Worm (Caenorhabditis elegans) whole organism, L2 larva: ENCODE data around the gene F44E2.4.

Source experiments
- C34F6.9 ChIP-seq: fragments of 150-350 bp; optimal IDR thresholded peaks from 2 replicates; lab custom pipeline; 2014; ENCODE audit warnings: missing biosample characterization, missing genetic modification characterization
- F13H6.1 ChIP-seq: sonication (generic microtip); optimal IDR thresholded peaks from 2 replicates; lab custom pipeline; 2016; ENCODE audit warnings: missing genetic modification characterization, missing compliant biosample characterization
- R02D3.7 ChIP-seq: fragments of 150-350 bp; optimal IDR thresholded peaks from 2 replicates; lab custom pipeline; 2014; ENCODE audit warnings: missing biosample characterization, missing genetic modification characterization
- Y55F3AM.14 ChIP-seq: fragments of 200-800 bp; sonication (Bioruptor generic); optimal IDR thresholded peaks from 2 replicates; lab custom pipeline; 2018; ENCODE audit warnings: mild to moderate bottlenecking, missing genetic modification characterization, missing compliant biosample characterization
- ZK546.5 ChIP-seq: sonication (generic microtip); optimal IDR thresholded peaks from 2 replicates; lab custom pipeline; 2017; ENCODE audit warnings: missing biosample characterization, missing genetic modification characterization
- alr-1 ChIP-seq: fragments of 150-350 bp; optimal IDR thresholded peaks from 2 replicates; lab custom pipeline; 2014; ENCODE audit warnings: missing biosample characterization, missing genetic modification characterization
- aly-2 ChIP-seq: fragments of 150-350 bp; optimal IDR thresholded peaks from 2 replicates; lab custom pipeline; 2014; ENCODE audit warnings: missing biosample characterization, missing genetic modification characterization
- ama-1 ChIP-seq: fragments of 150-350 bp; optimal IDR thresholded peaks from 2 replicates; lab custom pipeline; 2018; ENCODE audit warnings: inconsistent platforms
- blmp-1 ChIP-seq: sonication (generic microtip); optimal IDR thresholded peaks from 2 replicates; lab custom pipeline; 2017; ENCODE audit warnings: missing genetic modification characterization, mild to moderate bottlenecking, missing compliant biosample characterization, antibody characterized with exemption, moderate library complexity; ENCODE audit not compliant: insufficient read depth
- ceh-16 ChIP-seq: fragments of 150-350 bp; optimal IDR thresholded peaks from 2 replicates; lab custom pipeline; 2014; ENCODE audit warnings: missing biosample characterization, missing genetic modification characterization
- ceh-82 ChIP-seq: fragments of 150-350 bp; optimal IDR thresholded peaks from 2 replicates; lab custom pipeline; 2014; ENCODE audit warnings: missing biosample characterization, missing genetic modification characterization
- crh-2 ChIP-seq: sonication (generic microtip); optimal IDR thresholded peaks from 2 replicates; lab custom pipeline; 2017; ENCODE audit warnings: missing biosample characterization, missing genetic modification characterization
- dmd-4 ChIP-seq: sonication (generic microtip); optimal IDR thresholded peaks from 2 replicates; lab custom pipeline; 2017; ENCODE audit warnings: missing biosample characterization, missing genetic modification characterization
- egl-27 ChIP-seq: sonication (generic microtip); optimal IDR thresholded peaks from 3 replicates; lab custom pipeline; 2017; ENCODE audit warnings: missing biosample characterization, missing genetic modification reagents, missing genetic modification characterization
- elt-1 ChIP-seq: fragments of 150-350 bp; optimal IDR thresholded peaks from 2 replicates; lab custom pipeline; 2014; ENCODE audit warnings: missing biosample characterization, missing genetic modification characterization
- elt-3 ChIP-seq: sonication (generic microtip); optimal IDR thresholded peaks from 2 replicates; lab custom pipeline; 2017; ENCODE audit warnings: missing biosample characterization, missing genetic modification characterization
- fos-1 ChIP-seq: fragments of 150-350 bp; optimal IDR thresholded peaks from 2 replicates; lab custom pipeline; 2014; ENCODE audit warnings: missing biosample characterization, missing genetic modification characterization
- gmeb-1 ChIP-seq: fragments of 150-350 bp; optimal IDR thresholded peaks from 2 replicates; lab custom pipeline; 2014; ENCODE audit warnings: missing biosample characterization, missing genetic modification characterization
- lin-11 ChIP-seq: fragments of 150-350 bp; sonication (generic microtip); optimal IDR thresholded peaks from 2 replicates; lab custom pipeline; 2014; ENCODE audit warnings: missing biosample characterization, missing genetic modification characterization, inconsistent platforms, mixed read lengths
- lin-13 ChIP-seq: fragments of 150-350 bp; optimal IDR thresholded peaks from 2 replicates; lab custom pipeline; 2014; ENCODE audit warnings: missing biosample characterization, missing genetic modification reagents, missing genetic modification characterization
- lin-39 ChIP-seq: fragments of 150-350 bp; optimal IDR thresholded peaks from 2 replicates; lab custom pipeline; 2014; ENCODE audit warnings: missing biosample characterization, missing genetic modification reagents, missing genetic modification characterization
- lsy-2 ChIP-seq, 2 experiments: fragments of 150-350 bp in 1 of 2; sonication (generic microtip) in 1 of 2; optimal IDR thresholded peaks; 2 replicates each; lab custom pipeline; 2014 to 2017; ENCODE audit warnings: missing biosample characterization in 2 of 2, missing genetic modification characterization in 2 of 2
- mab-5 ChIP-seq: fragments of 150-350 bp; optimal IDR thresholded peaks from 2 replicates; lab custom pipeline; 2014; ENCODE audit warnings: missing biosample characterization, missing genetic modification characterization
- mbf-1 ChIP-seq: sonication (generic microtip); optimal IDR thresholded peaks from 2 replicates; lab custom pipeline; 2017; ENCODE audit warnings: missing biosample characterization, missing genetic modification characterization
- mdl-1 ChIP-seq, 2 experiments: fragments of 150-350 bp in 1 of 2; sonication (generic microtip) in 1 of 2; optimal IDR thresholded peaks; 2 replicates each; lab custom pipeline; 2017; ENCODE audit warnings: missing biosample characterization in 2 of 2, missing genetic modification characterization in 2 of 2
- nhr-10 ChIP-seq: sonication (generic microtip); optimal IDR thresholded peaks from 2 replicates; lab custom pipeline; 2017; ENCODE audit warnings: missing biosample characterization, missing genetic modification characterization
- nhr-11 ChIP-seq: fragments of 150-350 bp; optimal IDR thresholded peaks from 2 replicates; lab custom pipeline; 2014; ENCODE audit warnings: missing biosample characterization, missing genetic modification characterization
- nhr-12 ChIP-seq: fragments of 150-350 bp; optimal IDR thresholded peaks from 2 replicates; lab custom pipeline; 2014; ENCODE audit warnings: missing biosample characterization, missing genetic modification characterization
- nhr-129 ChIP-seq: fragments of 150-350 bp; optimal IDR thresholded peaks from 2 replicates; lab custom pipeline; 2014; ENCODE audit warnings: missing biosample characterization, missing genetic modification characterization
- nhr-21 ChIP-seq: fragments of 150-350 bp; optimal IDR thresholded peaks from 2 replicates; lab custom pipeline; 2014; ENCODE audit warnings: missing biosample characterization, missing genetic modification characterization
- nhr-237 ChIP-seq: fragments of 150-350 bp; optimal IDR thresholded peaks from 2 replicates; lab custom pipeline; 2014; ENCODE audit warnings: missing biosample characterization, missing genetic modification characterization
- nhr-25 ChIP-seq: fragments of 150-350 bp; sonication (generic microtip); optimal IDR thresholded peaks from 3 replicates; lab custom pipeline; 2014; ENCODE audit warnings: missing biosample characterization, missing genetic modification characterization
- nhr-6 ChIP-seq: fragments of 150-350 bp; optimal IDR thresholded peaks from 2 replicates; lab custom pipeline; 2014; ENCODE audit warnings: missing biosample characterization, missing genetic modification characterization
- nhr-77 ChIP-seq: fragments of 150-350 bp; optimal IDR thresholded peaks from 2 replicates; lab custom pipeline; 2014; ENCODE audit warnings: missing biosample characterization, missing genetic modification characterization
- peb-1 ChIP-seq: fragments of 150-350 bp; optimal IDR thresholded peaks from 2 replicates; lab custom pipeline; 2014; ENCODE audit warnings: missing biosample characterization, missing genetic modification characterization
- sem-4 ChIP-seq: fragments of 150-350 bp; optimal IDR thresholded peaks from 2 replicates; lab custom pipeline; 2014; ENCODE audit warnings: missing biosample characterization, missing genetic modification reagents, missing genetic modification characterization
- skn-1 ChIP-seq: sonication (generic microtip); optimal IDR thresholded peaks from 2 replicates; lab custom pipeline; 2017; ENCODE audit warnings: missing biosample characterization, missing genetic modification characterization
- sma-3 ChIP-seq: sonication (generic microtip); optimal IDR thresholded peaks from 2 replicates; lab custom pipeline; 2016; ENCODE audit warnings: missing genetic modification reagents, missing genetic modification characterization, missing compliant biosample characterization
- sma-9 ChIP-seq, 2 experiments: fragments of 150-350 bp in 1 of 2; sonication (generic microtip) in 1 of 2; optimal IDR thresholded peaks; 2 replicates each; lab custom pipeline; 2014 to 2016; ENCODE audit warnings: missing genetic modification characterization in 2 of 2, mild to moderate bottlenecking in 1 of 2, missing biosample characterization in 1 of 2, missing compliant biosample characterization in 1 of 2, missing genetic modification reagents in 1 of 2, moderate library complexity in 1 of 2
- snpc-4 ChIP-seq: fragments of 150-350 bp; optimal IDR thresholded peaks from 2 replicates; lab custom pipeline; 2014; ENCODE audit warnings: missing biosample characterization, missing genetic modification characterization
- unc-39 ChIP-seq: fragments of 150-350 bp; optimal IDR thresholded peaks from 2 replicates; lab custom pipeline; 2014; ENCODE audit warnings: missing biosample characterization, missing genetic modification characterization
- unc-55 ChIP-seq: fragments of 150-350 bp; sonication (generic microtip); optimal IDR thresholded peaks from 3 replicates; lab custom pipeline; 2014; ENCODE audit warnings: missing biosample characterization, missing genetic modification reagents, missing genetic modification characterization
- unc-62 ChIP-seq: fragments of 150-350 bp; optimal IDR thresholded peaks from 2 replicates; lab custom pipeline; 2014; ENCODE audit warnings: missing biosample characterization, missing genetic modification reagents, missing genetic modification characterization
- zag-1 ChIP-seq: fragments of 150-350 bp; optimal IDR thresholded peaks from 2 replicates; lab custom pipeline; 2014; ENCODE audit warnings: missing biosample characterization, missing genetic modification characterization
- ztf-1 ChIP-seq: fragments of 200-800 bp; sonication (Bioruptor generic); conservative IDR thresholded peaks from 2 replicates; pipeline ENCODE4 v1.3.6; 2022; ENCODE audit warnings: missing genetic modification characterization, missing compliant biosample characterization
- ztf-11 ChIP-seq: sonication (generic microtip); optimal IDR thresholded peaks from 2 replicates; lab custom pipeline; 2017; ENCODE audit warnings: missing biosample characterization, missing genetic modification characterization
- ztf-4 ChIP-seq: fragments of 150-350 bp; optimal IDR thresholded peaks from 2 replicates; lab custom pipeline; 2014; ENCODE audit warnings: missing biosample characterization, missing genetic modification characterization

Gene F44E2.4

ce11 chrIII:8873990-8874668 is 35.9 kb upstream of the F44E2.4 start:
- TF ChIP-seq zag-1: peak; percentile 95
- TF ChIP-seq R02D3.7: no peak
- TF ChIP-seq unc-55 (GFP tag; lab: Kevin White, UChicago): peak; percentile 87
- peak; percentile 59 for TF ChIP-seq ztf-4 (tag; lab: Kevin White, UChicago)
- TF ChIP-seq lsy-2 (tag; optimal IDR thresholded peaks at IDR 0.05; lab: Kevin White, UChicago): peak; percentile 70 to 86
- TF ChIP-seq Y55F3AM.14 (GFP tag; lab: Kevin White, UChicago): peak; percentile 20
- TF ChIP-seq fos-1 (tag; lab: Kevin White, UChicago): peak; percentile 53
- TF ChIP-seq crh-2 (tag; lab: Kevin White, UChicago): peak; percentile 68
- peak; percentile 11 for TF ChIP-seq blmp-1 (tag; lab: Kevin White, UChicago)
- no peak for TF ChIP-seq skn-1 (tag; lab: Kevin White, UChicago)
- TF ChIP-seq gmeb-1 (tag; lab: Kevin White, UChicago): no peak
- peak; percentile 92 for TF ChIP-seq mab-5 (tag; lab: Kevin White, UChicago)
- peak; percentile 91 for TF ChIP-seq sem-4 (tag; lab: Kevin White, UChicago)
- no peak for TF ChIP-seq ztf-11 (tag; lab: Kevin White, UChicago)
- peak; percentile 95 for TF ChIP-seq nhr-129 (tag; lab: Kevin White, UChicago)
- TF ChIP-seq lin-11 (tag; lab: Kevin White, UChicago): peak; percentile 68
- peak; percentile 73 for TF ChIP-seq nhr-6 (tag; lab: Kevin White, UChicago)
- TF ChIP-seq sma-9 (GFP tag; optimal IDR thresholded peaks at IDR 0.05; lab: Kevin White, UChicago): peak; percentile 76
- TF ChIP-seq sma-9 (tag; optimal IDR thresholded peaks at IDR 0.05; lab: Kevin White, UChicago): no peak
- TF ChIP-seq ama-1 (lab: Kevin White, UChicago): peak; percentile 92
- no peak for TF ChIP-seq ZK546.5 (tag; lab: Kevin White, UChicago)
- TF ChIP-seq lin-13 (GFP tag; lab: Kevin White, UChicago): peak; percentile 76
- TF ChIP-seq F13H6.1: peak; percentile 94
- TF ChIP-seq C34F6.9 (tag; lab: Kevin White, UChicago): peak; percentile 90
- peak; percentile 61 for TF ChIP-seq nhr-25 (tag; lab: Kevin White, UChicago)
- no peak for TF ChIP-seq elt-3 (tag; lab: Kevin White, UChicago)
- TF ChIP-seq lin-39 (tag; lab: Kevin White, UChicago): peak; percentile 95
- TF ChIP-seq egl-27 (tag; lab: Kevin White, UChicago): peak; percentile 41
- TF ChIP-seq ceh-16: peak; percentile 78
- no peak for TF ChIP-seq dmd-4 (tag; lab: Kevin White, UChicago)
- TF ChIP-seq ztf-1 (GFP tag; lab: Robert Waterston, UW): no peak
- no peak for TF ChIP-seq elt-1
- no peak for TF ChIP-seq alr-1 (tag; lab: Kevin White, UChicago)
- TF ChIP-seq nhr-21 (tag; lab: Kevin White, UChicago): peak; percentile 20
- TF ChIP-seq mdl-1 (tag; optimal IDR thresholded peaks at IDR 0.05; lab: Kevin White, UChicago): peak; percentile 4 to 72

ce11 chrIII:8873045-8873457 is 34.8 kb upstream of the F44E2.4 start:
- TF ChIP-seq C34F6.9 (tag; lab: Kevin White, UChicago): no peak
- no peak for TF ChIP-seq aly-2 (tag; lab: Kevin White, UChicago)
- no peak for TF ChIP-seq nhr-12 (tag; lab: Kevin White, UChicago)
- no peak for TF ChIP-seq nhr-25 (tag; lab: Kevin White, UChicago)
- no peak for TF ChIP-seq ZK546.5 (tag; lab: Kevin White, UChicago)
- TF ChIP-seq nhr-6 (tag; lab: Kevin White, UChicago): no peak
- TF ChIP-seq skn-1 (tag; lab: Kevin White, UChicago): no peak
- no peak for TF ChIP-seq sma-3
- no peak for TF ChIP-seq sem-4 (tag; lab: Kevin White, UChicago)
- TF ChIP-seq nhr-21 (tag; lab: Kevin White, UChicago): no peak
- no peak for TF ChIP-seq nhr-11 (tag; lab: Kevin White, UChicago)
- peak; percentile 55 for TF ChIP-seq zag-1
- no peak for TF ChIP-seq mbf-1 (tag; lab: Kevin White, UChicago)
- TF ChIP-seq snpc-4 (tag; lab: Kevin White, UChicago): no peak
- no peak for TF ChIP-seq peb-1 (tag; lab: Kevin White, UChicago)
- no peak for TF ChIP-seq sma-9 (GFP tag; optimal IDR thresholded peaks at IDR 0.05; lab: Kevin White, UChicago)
- no peak for TF ChIP-seq sma-9 (tag; optimal IDR thresholded peaks at IDR 0.05; lab: Kevin White, UChicago)
- TF ChIP-seq ama-1 (lab: Kevin White, UChicago): no peak
- no peak for TF ChIP-seq nhr-77 (tag; lab: Kevin White, UChicago)
- TF ChIP-seq lin-39 (tag; lab: Kevin White, UChicago): peak; percentile 34
- TF ChIP-seq blmp-1 (tag; lab: Kevin White, UChicago): no peak
- TF ChIP-seq unc-55 (GFP tag; lab: Kevin White, UChicago): peak; percentile 15
- no peak for TF ChIP-seq ceh-82 (tag; lab: Kevin White, UChicago)
- no peak for TF ChIP-seq mab-5 (tag; lab: Kevin White, UChicago)
- TF ChIP-seq unc-39 (tag; lab: Kevin White, UChicago): no peak
- TF ChIP-seq Y55F3AM.14 (GFP tag; lab: Kevin White, UChicago): peak; percentile 37
- TF ChIP-seq lin-13 (GFP tag; lab: Kevin White, UChicago): no peak
- no peak for TF ChIP-seq mdl-1 (tag; optimal IDR thresholded peaks at IDR 0.05; lab: Kevin White, UChicago)
- no peak for TF ChIP-seq ztf-4 (tag; lab: Kevin White, UChicago)
- no peak for TF ChIP-seq ceh-16
- no peak for TF ChIP-seq nhr-10 (tag; lab: Kevin White, UChicago)
- no peak for TF ChIP-seq fos-1 (tag; lab: Kevin White, UChicago)
- no peak for TF ChIP-seq elt-1
- TF ChIP-seq unc-62: no peak
- TF ChIP-seq nhr-237: no peak
- TF ChIP-seq elt-3 (tag; lab: Kevin White, UChicago): no peak
- no peak for TF ChIP-seq dmd-4 (tag; lab: Kevin White, UChicago)
- TF ChIP-seq gmeb-1 (tag; lab: Kevin White, UChicago): no peak
- 0 out of 2 replicates have a peak, but pooled peaks have one; percentile 43 for TF ChIP-seq ztf-1 (GFP tag; lab: Robert Waterston, UW)
